Worm (Caenorhabditis elegans): ENCODE data around the gene wdr-5.1.

wdr-5.1 gene

DNA sequence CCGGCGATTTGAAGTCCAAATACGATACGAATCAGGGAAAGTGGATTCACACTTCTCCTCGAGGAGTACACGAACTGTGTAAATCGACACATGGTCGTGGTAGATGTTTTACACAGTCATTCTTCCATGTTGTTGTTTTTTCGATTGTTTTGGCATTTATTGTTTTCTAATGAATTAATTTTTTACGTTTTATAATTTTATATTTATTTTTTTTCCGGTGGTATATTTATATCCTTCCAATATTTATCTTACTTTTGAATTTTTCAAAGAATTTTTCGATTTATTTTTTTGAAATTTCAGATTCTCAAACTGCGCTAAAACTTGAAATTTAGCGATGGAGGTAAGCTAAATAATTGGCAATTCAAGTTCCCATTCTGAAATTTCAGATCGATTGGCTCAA lies 8.1 kb downstream of the wdr-5.1 start, which contains the start of gene nrde-1:
TSS of gene nrde-1 (plus strand) at position 301 of the 400 bp plus-strand sequence.
- no peak for TF ChIP-seq aha-1 (tag; optimal IDR thresholded peaks at IDR 0.05)
- TF ChIP-seq nhr-85 (tag) = peak; percentile 42
- no peak for TF ChIP-seq nhr-12 (tag; optimal IDR thresholded peaks at IDR 0.05)

DNA sequence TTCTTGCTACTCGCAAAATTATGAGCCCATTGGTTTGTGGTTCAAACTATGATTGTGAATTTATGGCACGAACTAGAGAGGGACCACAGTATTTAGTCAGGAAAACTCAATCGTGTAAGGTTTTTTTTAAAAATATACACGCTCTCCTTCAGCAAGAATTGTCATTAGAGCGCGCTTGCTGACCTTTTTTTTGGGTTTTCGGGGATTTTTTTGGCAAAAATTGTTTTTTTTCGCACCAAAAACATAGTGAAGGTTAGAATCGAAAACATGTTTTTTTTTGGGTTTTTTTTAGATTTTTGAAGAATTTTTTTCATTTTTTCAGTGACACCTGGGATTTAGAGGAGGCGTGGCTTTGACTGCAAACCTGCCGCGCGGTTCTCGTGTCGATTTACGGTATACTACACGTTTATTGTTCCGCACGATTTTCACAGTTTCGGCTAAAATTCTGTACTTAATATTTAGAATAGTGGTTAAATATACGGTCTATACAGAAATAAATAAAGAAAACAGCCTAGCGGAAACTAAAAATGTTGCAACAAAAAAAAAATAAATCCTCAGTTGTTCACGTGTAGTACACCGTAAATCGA lies 11.1 kb downstream of the wdr-5.1 start:
- TF ChIP-seq efl-1 (optimal IDR thresholded peaks at IDR 0.05) (peak in 1 of 2 experiments; percentile 11), efl-1 (GFP tag; optimal IDR thresholded peaks at IDR 0.05 in 1 of 2) (no peak), lsy-2 (tag; optimal IDR thresholded peaks at IDR 0.05) (no peak)

DNA sequence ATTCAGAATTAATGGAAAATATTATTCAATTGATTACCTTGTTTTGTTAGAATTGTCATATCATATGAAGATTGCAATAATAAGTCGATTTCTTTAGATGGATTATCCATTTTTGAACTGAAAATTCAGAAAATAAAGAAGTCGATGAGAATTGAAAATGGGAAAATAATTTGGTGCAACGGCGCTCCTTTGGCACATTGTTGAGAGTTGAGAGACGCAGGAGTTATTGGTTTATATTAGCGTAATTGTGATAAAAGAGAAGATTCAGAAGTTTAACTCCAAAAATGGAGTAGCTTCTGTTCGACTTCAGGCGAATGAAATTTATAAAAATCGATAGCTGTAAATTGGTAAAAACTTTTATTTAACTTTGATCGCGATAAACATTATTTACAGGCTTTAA lies 14.5 kb downstream of the wdr-5.1 start, which contains the start of gene C14B1.8:
TSS of gene C14B1.8 (minus strand) at position 117 of the 400 bp plus-strand sequence.
- no peak for TF ChIP-seq nhr-84 (tag; optimal IDR thresholded peaks at IDR 0.05)
- TF ChIP-seq nhr-20 (tag; optimal IDR thresholded peaks at IDR 0.05) = no peak
- no peak for TF ChIP-seq nhr-90 (tag; optimal IDR thresholded peaks at IDR 0.05; ENCODE audit: poor library complexity)
- TF ChIP-seq unc-62 (GFP tag; optimal IDR thresholded peaks at IDR 0.05) = no peak
- no peak for TF ChIP-seq rnt-1 (tag; optimal IDR thresholded peaks at IDR 0.05)
- TF ChIP-seq lin-35 (GFP tag; optimal IDR thresholded peaks at IDR 0.05) = peak; percentile 21 to 40
- no peak for TF ChIP-seq grh-1 (GFP tag; IDR thresholded peaks at IDR 0.05)
- TF ChIP-seq lin-15B (tag; optimal IDR thresholded peaks at IDR 0.05) = peak; percentile 45
- TF ChIP-seq dpl-1 (GFP tag; optimal IDR thresholded peaks at IDR 0.05) = peak in 1 of 3 experiments; percentile 57
- TF ChIP-seq mdl-1 (tag; optimal IDR thresholded peaks at IDR 0.05) = no peak
- no peak for TF ChIP-seq ceh-90 (tag; optimal IDR thresholded peaks at IDR 0.05)
- no peak for TF ChIP-seq unc-30 (tag; optimal IDR thresholded peaks at IDR 0.05)
- TF ChIP-seq unc-130 (tag; optimal IDR thresholded peaks at IDR 0.05) = no peak
- TF ChIP-seq C04F5.9 (tag; optimal IDR thresholded peaks at IDR 0.05) = no peak
- no peak for TF ChIP-seq ceh-63 (GFP tag; optimal IDR thresholded peaks at IDR 0.05)
- TF ChIP-seq aly-2 (tag; optimal IDR thresholded peaks at IDR 0.05) = no peak
- no peak for TF ChIP-seq ceh-88 (GFP tag; IDR thresholded peaks at IDR 0.05)
- TF ChIP-seq efl-1 (optimal IDR thresholded peaks at IDR 0.05) = peak; percentile 43 to 45
- TF ChIP-seq efl-1 (GFP tag; optimal IDR thresholded peaks at IDR 0.05 in 1 of 2) = peak; percentile 35 to 47
- TF ChIP-seq alr-1 (tag; optimal IDR thresholded peaks at IDR 0.05; ENCODE audit: borderline replicate concordance) = no peak

DNA sequence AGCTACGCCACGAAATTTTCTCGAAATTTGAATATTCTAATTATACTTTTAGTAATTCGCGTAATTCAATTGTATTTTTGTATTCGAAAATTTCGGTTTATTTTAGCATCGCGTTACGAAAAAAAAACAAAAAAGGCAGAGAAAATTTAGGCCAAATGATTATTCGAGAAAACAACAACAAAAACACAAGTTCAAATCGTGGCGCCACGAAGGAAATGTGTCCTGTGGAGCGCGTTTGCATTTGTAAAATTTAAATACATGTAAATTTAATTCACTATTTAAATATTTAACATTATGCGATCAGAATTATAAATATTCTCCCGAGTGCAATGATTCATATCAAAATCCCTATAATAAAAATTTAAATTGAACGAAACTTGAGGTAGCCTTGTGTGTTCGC lies 18.6 kb downstream of the wdr-5.1 start:
- TF ChIP-seq efl-1 (optimal IDR thresholded peaks at IDR 0.05) (peak in 1 of 2 experiments; percentile 44), efl-1 (GFP tag; optimal IDR thresholded peaks at IDR 0.05 in 1 of 2) (no peak), pag-3 (tag; optimal IDR thresholded peaks at IDR 0.05; ENCODE audit: borderline replicate concordance, insufficient read depth) (no peak), lin-13 (GFP tag; optimal IDR thresholded peaks at IDR 0.05) (no peak), hlh-4 (tag; optimal IDR thresholded peaks at IDR 0.05) (no peak), nhr-90 (tag; optimal IDR thresholded peaks at IDR 0.05; ENCODE audit: poor library complexity) (no peak), sox-4 (tag; optimal IDR thresholded peaks at IDR 0.05) (no peak), Y116A8C.19 (tag; optimal IDR thresholded peaks at IDR 0.05; ENCODE audit: borderline replicate concordance) (no peak)

DNA sequence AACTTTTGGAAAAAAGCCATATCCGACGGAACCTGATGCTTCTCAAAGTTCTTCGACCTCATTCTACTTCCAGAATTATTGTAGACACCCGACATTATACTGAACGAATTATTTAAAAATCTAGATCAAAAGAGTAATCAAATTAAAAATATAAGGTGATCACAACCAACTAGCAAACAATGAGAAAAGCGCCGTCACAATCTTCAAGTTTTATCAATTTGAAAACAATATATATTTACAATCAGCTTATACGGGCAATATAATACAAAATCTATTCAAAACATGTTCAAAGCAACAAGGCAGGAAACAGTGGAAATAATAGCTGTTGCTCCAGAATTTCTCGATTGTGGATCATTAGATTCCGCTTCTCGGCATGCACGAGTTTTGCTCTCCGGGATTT lies 19.8 kb downstream of the wdr-5.1 start, which contains the start of gene C14B1.12:
TSS of gene C14B1.12 (minus strand) at position 101 of the 400 bp plus-strand sequence.
- TF ChIP-seq unc-130 (tag; optimal IDR thresholded peaks at IDR 0.05) (no peak), lir-3 (tag; optimal IDR thresholded peaks at IDR 0.05; ENCODE audit: poor library complexity) (no peak), elt-3 (tag; optimal IDR thresholded peaks at IDR 0.05) (no peak), hlh-4 (tag; optimal IDR thresholded peaks at IDR 0.05) (no peak), efl-1 (optimal IDR thresholded peaks at IDR 0.05) (no peak), efl-1 (GFP tag; optimal IDR thresholded peaks at IDR 0.05 in 1 of 2) (no peak), nhr-90 (tag; optimal IDR thresholded peaks at IDR 0.05; ENCODE audit: poor library complexity) (no peak), sox-4 (tag; optimal IDR thresholded peaks at IDR 0.05) (no peak), mep-1 (tag; optimal IDR thresholded peaks at IDR 0.05) (no peak), ceh-88 (GFP tag; IDR thresholded peaks at IDR 0.05) (no peak), unc-62 (GFP tag; optimal IDR thresholded peaks at IDR 0.05) (no peak), tbx-2 (tag; optimal IDR thresholded peaks at IDR 0.05) (no peak), lin-35 (GFP tag; optimal IDR thresholded peaks at IDR 0.05) (no peak), hpl-2 (GFP tag; optimal IDR thresholded peaks at IDR 0.05) (no peak), snpc-4 (tag; optimal IDR thresholded peaks at IDR 0.05) (no peak), xbp-1 (tag; optimal IDR thresholded peaks at IDR 0.05) (no peak), nhr-237 (tag; optimal IDR thresholded peaks at IDR 0.05) (no peak), hlh-17 (GFP tag; optimal IDR thresholded peaks at IDR 0.05; ENCODE audit: borderline replicate concordance) (no peak), unc-98 (GFP tag; IDR thresholded peaks at IDR 0.05) (no peak)
